Worm (Caenorhabditis elegans) whole organism, young adult: ENCODE data around the gene msp-57.
A peak's percentile ranks its signal among the peaks of the same experiment; 100 is the strongest.

Source experiments
- B0019.2 ChIP-seq: fragments of 200-800 bp; sonication (Bioruptor generic); conservative IDR thresholded peaks from 2 replicates; pipeline ENCODE4 v1.3.6; 2022; ENCODE audit warnings: missing genetic modification reagents, missing genetic modification characterization, missing compliant biosample characterization
- B0336.3 ChIP-seq: fragments of 200-800 bp; sonication (Bioruptor generic); IDR thresholded peaks from 2 replicates; pipeline ENCODE4 v1.3.6; 2022; ENCODE audit warnings: missing genetic modification characterization, missing compliant biosample characterization
- C06A6.2 ChIP-seq: fragments of 200-800 bp; sonication (Bioruptor generic); conservative IDR thresholded peaks from 2 replicates; pipeline ENCODE4 v1.3.6; 2022; ENCODE audit warnings: missing genetic modification characterization, missing compliant biosample characterization
- F22D6.2 ChIP-seq: sonication (generic microtip); optimal IDR thresholded peaks from 2 replicates; lab custom pipeline; 2016; ENCODE audit warnings: mild to moderate bottlenecking, missing genetic modification characterization, missing compliant biosample characterization
- F23B12.7 ChIP-seq: sonication (generic microtip); optimal IDR thresholded peaks from 2 replicates; lab custom pipeline; 2017; ENCODE audit warnings: missing genetic modification characterization, mild to moderate bottlenecking, missing compliant biosample characterization, antibody characterized with exemption, moderate library complexity; ENCODE audit not compliant: insufficient read depth
- F33H1.4 ChIP-seq: fragments of 200-800 bp; sonication (Bioruptor generic); IDR thresholded peaks from 2 replicates; pipeline ENCODE4 v1.3.6; 2022; ENCODE audit warnings: missing genetic modification reagents, missing genetic modification characterization, missing compliant biosample characterization
- F57C9.4 ChIP-seq: sonication (generic microtip); optimal IDR thresholded peaks from 2 replicates; lab custom pipeline; 2017; ENCODE audit warnings: mild to moderate bottlenecking, missing genetic modification characterization, missing compliant biosample characterization
- K11D2.4 ChIP-seq: fragments of 200-800 bp; sonication (Bioruptor generic); IDR thresholded peaks from 2 replicates; pipeline ENCODE4 v1.3.6; 2022; ENCODE audit warnings: missing genetic modification reagents, missing genetic modification characterization, missing compliant biosample characterization
- K12H6.12 ChIP-seq: fragments of 200-800 bp; sonication (Bioruptor generic); optimal IDR thresholded peaks from 2 replicates; lab custom pipeline; 2018; ENCODE audit warnings: mild to moderate bottlenecking, missing genetic modification characterization, missing compliant biosample characterization
- Y67H2A.10 ChIP-seq: fragments of 200-800 bp; sonication (Bioruptor generic); conservative IDR thresholded peaks from 2 replicates; pipeline ENCODE4 v1.3.6; 2022; ENCODE audit warnings: missing genetic modification reagents, missing genetic modification characterization, missing compliant biosample characterization
- Y95B8A.8 ChIP-seq: fragments of 200-800 bp; sonication (Bioruptor generic); IDR thresholded peaks from 2 replicates; pipeline ENCODE4 v1.3.6; 2022; ENCODE audit warnings: missing genetic modification reagents, missing genetic modification characterization, missing compliant biosample characterization
- akir-1 ChIP-seq: fragments of 200-800 bp; sonication (Bioruptor generic); optimal IDR thresholded peaks from 2 replicates; lab custom pipeline; 2018; ENCODE audit warnings: mild to moderate bottlenecking, missing genetic modification characterization, moderate library complexity, missing compliant biosample characterization
- ama-1 ChIP-seq, 3 experiments: fragments of 150-350 bp in 1 of 3; sonication (generic microtip) in 2 of 3; optimal IDR thresholded peaks; 2 replicates each; lab custom pipeline; 2014 to 2018; ENCODE audit warnings: missing biosample characterization in 2 of 3, missing genetic modification characterization in 2 of 3, missing genetic modification reagents in 2 of 3
- aptf-2 ChIP-seq: fragments of 200-800 bp; sonication (Bioruptor generic); conservative IDR thresholded peaks from 2 replicates; pipeline ENCODE4 v1.3.6; 2022; ENCODE audit warnings: missing genetic modification reagents, missing genetic modification characterization, missing compliant biosample characterization
- atf-7 ChIP-seq: sonication (generic microtip); optimal IDR thresholded peaks from 2 replicates; lab custom pipeline; 2017; ENCODE audit warnings: mild to moderate bottlenecking, missing genetic modification characterization, missing compliant biosample characterization
- attf-3 ChIP-seq: fragments of 200-800 bp; sonication (Bioruptor generic); conservative IDR thresholded peaks from 2 replicates; pipeline ENCODE4 v1.3.6; 2022; ENCODE audit warnings: missing genetic modification reagents, missing genetic modification characterization, missing compliant biosample characterization
- attf-6 ChIP-seq: fragments of 200-800 bp; sonication (Bioruptor generic); IDR thresholded peaks from 2 replicates; pipeline ENCODE4 v1.3.6; 2022; ENCODE audit warnings: missing genetic modification reagents, missing genetic modification characterization, missing compliant biosample characterization
- cebp-2 ChIP-seq: fragments of 200-800 bp; sonication (Bioruptor generic); IDR thresholded peaks from 2 replicates; pipeline ENCODE4 v1.3.6; 2022; ENCODE audit warnings: missing genetic modification characterization, missing compliant biosample characterization
- ceh-58 ChIP-seq: fragments of 200-800 bp; sonication (Bioruptor generic); IDR thresholded peaks from 2 replicates; pipeline ENCODE4 v1.3.6; 2022; ENCODE audit warnings: missing genetic modification characterization, missing compliant biosample characterization
- chd-7 ChIP-seq: sonication (generic microtip); optimal IDR thresholded peaks from 2 replicates; lab custom pipeline; 2016; ENCODE audit warnings: mild to moderate bottlenecking, missing genetic modification characterization, moderate library complexity, missing compliant biosample characterization
- die-1 ChIP-seq: sonication (generic microtip); optimal IDR thresholded peaks from 2 replicates; lab custom pipeline; 2016; ENCODE audit warnings: missing genotype, mild to moderate bottlenecking, missing genetic modification characterization, missing compliant biosample characterization
- him-1 ChIP-seq: sonication (generic microtip); optimal IDR thresholded peaks from 2 replicates; lab custom pipeline; 2016; ENCODE audit warnings: missing genotype, missing genetic modification reagents, missing genetic modification characterization, missing compliant biosample characterization
- hmg-1.2 ChIP-seq: fragments of 200-800 bp; sonication (Bioruptor generic); IDR thresholded peaks from 2 replicates; pipeline ENCODE4 v1.3.6; 2022; ENCODE audit warnings: missing genetic modification reagents, missing genetic modification characterization, missing compliant biosample characterization
- hmg-20 ChIP-seq: fragments of 200-800 bp; sonication (Bioruptor generic); IDR thresholded peaks from 2 replicates; pipeline ENCODE4 v1.3.6; 2022; ENCODE audit warnings: missing genetic modification reagents, missing genetic modification characterization, missing compliant biosample characterization
- lag-1 ChIP-seq: fragments of 200-800 bp; sonication (Bioruptor generic); IDR thresholded peaks from 2 replicates; pipeline ENCODE4 v1.3.6; 2022; ENCODE audit warnings: missing genetic modification reagents, missing genetic modification characterization, missing compliant biosample characterization
- let-526 ChIP-seq: fragments of 200-800 bp; sonication (Bioruptor generic); IDR thresholded peaks from 2 replicates; pipeline ENCODE4 v1.3.6; 2022; ENCODE audit warnings: missing genetic modification reagents, missing genetic modification characterization, missing compliant biosample characterization
- lin-54 ChIP-seq: fragments of 200-800 bp; sonication (Bioruptor generic); optimal IDR thresholded peaks from 2 replicates; lab custom pipeline; 2018; ENCODE audit warnings: mild to moderate bottlenecking, missing genetic modification characterization, missing compliant biosample characterization
- madf-10 ChIP-seq: sonication (generic microtip); optimal IDR thresholded peaks from 2 replicates; lab custom pipeline; 2016; ENCODE audit warnings: mild to moderate bottlenecking, missing genetic modification characterization, missing compliant biosample characterization
- nfya-2 ChIP-seq: fragments of 200-800 bp; sonication (Bioruptor generic); IDR thresholded peaks from 2 replicates; pipeline ENCODE4 v1.3.6; 2022; ENCODE audit warnings: missing genetic modification reagents, missing genetic modification characterization, missing compliant biosample characterization
- nfyb-1 ChIP-seq: fragments of 200-800 bp; sonication (Bioruptor generic); IDR thresholded peaks from 2 replicates; pipeline ENCODE4 v1.3.6; 2022; ENCODE audit warnings: missing genetic modification reagents, missing genetic modification characterization, missing compliant biosample characterization
- nhr-90 ChIP-seq: sonication (generic microtip); optimal IDR thresholded peaks from 2 replicates; lab custom pipeline; 2016; ENCODE audit warnings: missing genotype, mild to moderate bottlenecking, missing genetic modification characterization, missing compliant biosample characterization
- rcor-1 ChIP-seq: fragments of 200-800 bp; sonication (Bioruptor generic); IDR thresholded peaks from 2 replicates; pipeline ENCODE4 v1.3.6; 2022; ENCODE audit warnings: missing genetic modification reagents, missing genetic modification characterization, missing compliant biosample characterization
- rec-8 ChIP-seq, 2 experiments: sonication (generic microtip); optimal IDR thresholded peaks; 2 replicates each; lab custom pipeline; 2016; ENCODE audit warnings: mild to moderate bottlenecking in 2 of 2, missing genetic modification characterization in 2 of 2, missing genetic modification reagents in 2 of 2, missing genotype in 2 of 2, missing biosample characterization in 1 of 2, missing compliant biosample characterization in 1 of 2, moderate library complexity in 1 of 2
- repo-1 ChIP-seq: sonication (generic microtip); optimal IDR thresholded peaks from 2 replicates; lab custom pipeline; 2017; ENCODE audit warnings: mild to moderate bottlenecking, missing genetic modification characterization, missing compliant biosample characterization
- sdz-38 ChIP-seq: sonication (generic microtip); optimal IDR thresholded peaks from 2 replicates; lab custom pipeline; 2016; ENCODE audit warnings: missing genotype, missing genetic modification characterization, missing compliant biosample characterization
- snpc-3.4 ChIP-seq: sonication (generic microtip); optimal IDR thresholded peaks from 2 replicates; lab custom pipeline; 2017; ENCODE audit warnings: missing genetic modification characterization, mild to moderate bottlenecking, missing compliant biosample characterization, antibody characterized with exemption, moderate library complexity, missing genotype, missing genetic modification reagents
- snpc-4 ChIP-seq, 5 experiments: fragments of 150-350 bp in 1 of 5; sonication (generic microtip) in 4 of 5; optimal IDR thresholded peaks; 2 replicates each; lab custom pipeline; 2014 to 2018; ENCODE audit warnings: missing genetic modification characterization in 5 of 5, missing biosample characterization in 3 of 5, antibody characterized with exemption in 2 of 5, mild to moderate bottlenecking in 2 of 5, missing compliant biosample characterization in 2 of 5, missing genotype in 2 of 5, moderate library complexity in 2 of 5, missing genetic modification reagents in 1 of 5
- tbp1 ChIP-seq: fragments of 200-800 bp; sonication (Bioruptor generic); optimal IDR thresholded peaks from 2 replicates; lab custom pipeline; 2018; ENCODE audit warnings: mild to moderate bottlenecking, missing genetic modification characterization, missing compliant biosample characterization
- tbx-9 ChIP-seq: sonication (generic microtip); optimal IDR thresholded peaks from 2 replicates; lab custom pipeline; 2016; ENCODE audit warnings: borderline replicate concordance, missing genetic modification characterization, inconsistent platforms, missing compliant biosample characterization
- xnd-1 ChIP-seq: sonication (generic microtip); optimal IDR thresholded peaks from 2 replicates; lab custom pipeline; 2016; ENCODE audit warnings: missing genotype, missing genetic modification reagents, missing genetic modification characterization, missing compliant biosample characterization
- ztf-22 ChIP-seq: fragments of 200-800 bp; sonication (Bioruptor generic); optimal IDR thresholded peaks from 2 replicates; lab custom pipeline; 2018; ENCODE audit warnings: mild to moderate bottlenecking, missing genetic modification characterization, moderate library complexity, missing compliant biosample characterization
- ztf-3 ChIP-seq: fragments of 200-800 bp; sonication (Bioruptor generic); optimal IDR thresholded peaks from 2 replicates; lab custom pipeline; 2018; ENCODE audit warnings: mild to moderate bottlenecking, missing genetic modification characterization, missing compliant biosample characterization
- ztf-6 ChIP-seq: fragments of 200-800 bp; sonication (Bioruptor generic); IDR thresholded peaks from 2 replicates; pipeline ENCODE4 v1.3.6; 2022; ENCODE audit warnings: missing genetic modification reagents, missing genetic modification characterization, missing compliant biosample characterization

The msp-57 gene

ce11 chrIV:5054297-5054696, 8.1 kb upstream of the msp-57 start:
- TF ChIP-seq Y95B8A.8 (GFP tag; lab: Robert Waterston, UW) (no peak), F22D6.2 (no peak), rcor-1 (no peak), sdz-38 (tag; lab: Kevin White, UChicago) (no peak), rec-8 (tag; optimal IDR thresholded peaks at IDR 0.05; lab: Kevin White, UChicago) (no peak), Y67H2A.10 (GFP tag; lab: Robert Waterston, UW) (no peak), snpc-3.4 (tag; lab: Kevin White, UChicago) (no peak), hmg-20 (no peak), K11D2.4 (no peak), aptf-2 (no peak), chd-7 (tag; lab: Kevin White, UChicago) (no peak), ztf-3 (GFP tag; lab: Kevin White, UChicago) (no peak)

- TF ChIP-seq chd-7 (tag; lab: Kevin White, UChicago): no peak
- TF ChIP-seq akir-1 (GFP tag; lab: Kevin White, UChicago): no peak
Measured at ce11 chrIV:5055964-5056588, 6.3 kb upstream of the msp-57 start, which contains the start of gene msp-55. TSS of gene msp-55 (minus strand) at chrIV:5056014.

ce11 chrIV:5060984-5061383, 1.4 kb upstream of the msp-57 start, which contains the start of gene C09B9.7:
TSS of gene C09B9.7 (minus strand) at chrIV:5061084.
- TF ChIP-seq madf-10 (tag; lab: Kevin White, UChicago) (no peak), xnd-1 (tag; lab: Kevin White, UChicago) (no peak), cebp-2 (GFP tag; lab: Robert Waterston, UW) (no peak), die-1 (no peak), B0336.3 (GFP tag; lab: Robert Waterston, UW) (no peak), ceh-58 (GFP tag; lab: Robert Waterston, UW) (no peak), F33H1.4 (GFP tag; lab: Robert Waterston, UW) (no peak), ztf-6 (GFP tag; lab: Robert Waterston, UW) (no peak), let-526 (no peak), akir-1 (GFP tag; lab: Kevin White, UChicago) (no peak), nhr-90 (tag; lab: Kevin White, UChicago) (no peak), ztf-22 (GFP tag; lab: Kevin White, UChicago) (no peak), him-1 (tag; lab: Kevin White, UChicago) (no peak), F57C9.4 (no peak), nfya-2 (GFP tag; lab: Robert Waterston, UW) (no peak), hmg-1.2 (GFP tag; lab: Robert Waterston, UW) (no peak), K12H6.12 (tag; lab: Kevin White, UChicago) (no peak), tbx-9 (tag; lab: Kevin White, UChicago) (no peak), attf-3 (GFP tag; lab: Robert Waterston, UW) (no peak), snpc-4 (GFP tag; optimal IDR thresholded peaks at IDR 0.05; lab: Kevin White, UChicago) (no peak), snpc-4 (tag; optimal IDR thresholded peaks at IDR 0.05; lab: Kevin White, UChicago) (no peak)

- TF ChIP-seq lin-54 (GFP tag; lab: Kevin White, UChicago): peak; percentile 24
- TF ChIP-seq lag-1 (GFP tag; lab: Robert Waterston, UW): no peak
- TF ChIP-seq rcor-1: peak; percentile 54; the same call in 1 of the 2 replicates
- TF ChIP-seq nfyb-1 (GFP tag; lab: Robert Waterston, UW): 0 out of 2 replicates have a peak, but pooled peaks have one; percentile 33
- TF ChIP-seq F33H1.4 (GFP tag; lab: Robert Waterston, UW): peak; percentile 38
- peak; percentile 75 for TF ChIP-seq hmg-1.2 (GFP tag; lab: Robert Waterston, UW)
- peak; percentile 76 for TF ChIP-seq tbp1 (GFP tag; lab: Kevin White, UChicago)
- peak; percentile 72 for TF ChIP-seq ama-1 (optimal IDR thresholded peaks at IDR 0.05; lab: Kevin White, UChicago)
- TF ChIP-seq ama-1 (GFP tag; optimal IDR thresholded peaks at IDR 0.05; lab: Kevin White, UChicago): no peak
- TF ChIP-seq F23B12.7 (tag; lab: Kevin White, UChicago): peak; percentile 34
- TF ChIP-seq C06A6.2: no peak
- TF ChIP-seq repo-1 (tag; lab: Kevin White, UChicago): peak; percentile 5
- no peak for TF ChIP-seq atf-7 (tag; lab: Kevin White, UChicago)
- no peak for TF ChIP-seq B0019.2 (GFP tag; lab: Robert Waterston, UW)
- TF ChIP-seq attf-6 (GFP tag; lab: Robert Waterston, UW): peak; percentile 95
Measured at ce11 chrIV:5063297-5063696, 919 bp downstream of the msp-57 start.
